Worm (Caenorhabditis elegans) whole organism, L3 larva: ENCODE results near the gene F07C4.10.

Source experiments
- ceh-28 ChIP-seq: fragments of 150-350 bp; optimal IDR thresholded peaks from 2 replicates; lab custom pipeline; 2014; ENCODE audit warnings: missing biosample characterization, missing genetic modification reagents, missing genetic modification characterization
- egl-27 ChIP-seq: sonication (generic microtip); optimal IDR thresholded peaks from 4 replicates; lab custom pipeline; 2017; ENCODE audit warnings: missing biosample characterization, missing genetic modification reagents, missing genetic modification characterization
- jun-1 ChIP-seq: fragments of 150-350 bp; optimal IDR thresholded peaks from 2 replicates; lab custom pipeline; 2014; ENCODE audit warnings: missing biosample characterization, missing genetic modification reagents, missing genetic modification characterization
- nhr-12 ChIP-seq: fragments of 150-350 bp; optimal IDR thresholded peaks from 2 replicates; lab custom pipeline; 2014; ENCODE audit warnings: missing biosample characterization, missing genetic modification characterization
- unc-39 ChIP-seq: sonication (generic microtip); optimal IDR thresholded peaks from 4 replicates; lab custom pipeline; 2017; ENCODE audit warnings: missing biosample characterization, missing genetic modification characterization

- TF ChIP-seq jun-1 (tag; lab: Kevin White, UChicago): no peak
- TF ChIP-seq nhr-12 (tag; lab: Kevin White, UChicago): no peak
- TF ChIP-seq unc-39 (tag; lab: Kevin White, UChicago): no peak
- TF ChIP-seq ceh-28: no peak
- no peak for TF ChIP-seq egl-27
These were observed 12.1 kb upstream of the F07C4.10 start, which contains the start of gene srh-234 for ce11 chrV:7651757-7652156.
